Fruit fly (Drosophila melanogaster) whole organism, embryonic: ENCODE data around the gene CG42525.

Experiments used
- B-H1 ChIP-seq: fragments of 200-800 bp; sonication (Bioruptor generic); IDR thresholded peaks from 3 replicates; pipeline ENCODE4 v1.3.6; 2022; ENCODE audit warnings: missing biosample characterization, missing genetic modification characterization
- CG13775 ChIP-seq: fragments of 200-800 bp; sonication (Bioruptor generic); optimal IDR thresholded peaks from 3 replicates; lab custom pipeline; 2017; ENCODE audit warnings: missing biosample characterization, mild to moderate bottlenecking, missing genetic modification characterization
- CG13894 ChIP-seq: fragments of 200-800 bp; sonication (Bioruptor generic); optimal IDR thresholded peaks from 3 replicates; lab custom pipeline; 2018; ENCODE audit warnings: missing biosample characterization, mild to moderate bottlenecking, missing genetic modification characterization, moderate library complexity
- CG15479 ChIP-seq: fragments of 200-800 bp; sonication (Bioruptor generic); optimal IDR thresholded peaks from 3 replicates; lab custom pipeline; 2019; ENCODE audit warnings: missing biosample characterization, mild to moderate bottlenecking, missing genetic modification characterization, moderate library complexity
- CG18599 ChIP-seq: fragments of 200-800 bp; sonication (Bioruptor generic); optimal IDR thresholded peaks from 3 replicates; lab custom pipeline; 2017; ENCODE audit warnings: missing biosample characterization, missing genetic modification characterization, mild to moderate bottlenecking, moderate library complexity, missing genetic modification reagents
- CG2120 ChIP-seq: fragments of 200-800 bp; sonication (Bioruptor generic); optimal IDR thresholded peaks from 3 replicates; lab custom pipeline; 2016; ENCODE audit warnings: missing biosample characterization, missing genetic modification characterization
- CG3065 ChIP-seq: fragments of 200-800 bp; sonication (Bioruptor generic); optimal IDR thresholded peaks from 2 replicates; lab custom pipeline; 2016; ENCODE audit warnings: missing biosample characterization, missing genetic modification characterization
- CG34224 ChIP-seq: fragments of 200-800 bp; sonication (Bioruptor generic); IDR thresholded peaks from 3 replicates; pipeline ENCODE4 v1.3.6; 2022; ENCODE audit warnings: missing biosample characterization, missing genetic modification characterization; ENCODE audit not compliant: partially characterized antibody
- CG34376 ChIP-seq: fragments of 200-800 bp; sonication (Bioruptor generic); optimal IDR thresholded peaks from 2 replicates; lab custom pipeline; 2018; ENCODE audit warnings: missing biosample characterization, mild to moderate bottlenecking, missing genetic modification characterization
- CG8290 ChIP-seq, 3 experiments: fragments of 200-800 bp; sonication (Bioruptor generic); optimal IDR thresholded peaks; 2 replicates each; lab custom pipeline; 2016 to 2019; ENCODE audit warnings: missing biosample characterization in 3 of 3, missing genetic modification characterization in 3 of 3, mild to moderate bottlenecking in 2 of 3, moderate library complexity in 1 of 3
- CG9932 ChIP-seq: fragments of 200-800 bp; sonication (Bioruptor generic); IDR thresholded peaks from 2 replicates; pipeline ENCODE4 v1.3.6; 2022; ENCODE audit warnings: missing biosample characterization, missing genetic modification characterization
- D19A ChIP-seq: fragments of 200-800 bp; optimal IDR thresholded peaks from 3 replicates; lab custom pipeline; 2019; ENCODE audit warnings: missing biosample characterization, mild to moderate bottlenecking, missing genetic modification characterization, moderate library complexity
- Dbx ChIP-seq: fragments of 200-800 bp; sonication (Bioruptor generic); IDR thresholded peaks from 3 replicates; pipeline ENCODE4 v1.3.6; 2022; ENCODE audit warnings: missing biosample characterization, missing genetic modification characterization
- Dref ChIP-seq: fragments of 200-800 bp; sonication (Bioruptor generic); IDR thresholded peaks from 2 replicates; pipeline ENCODE4 v1.3.6; 2022; ENCODE audit warnings: missing biosample characterization, missing genetic modification characterization
- Elba2 ChIP-seq: fragments of 200-800 bp; sonication (Bioruptor generic); optimal IDR thresholded peaks from 3 replicates; lab custom pipeline; 2016; ENCODE audit warnings: missing biosample characterization, missing genetic modification characterization
- Mes4 ChIP-seq: fragments of 200-800 bp; sonication (Bioruptor generic); optimal IDR thresholded peaks from 2 replicates; lab custom pipeline; 2016; ENCODE audit warnings: missing biosample characterization, missing genetic modification characterization
- Myb ChIP-seq: fragments of 200-800 bp; sonication (Bioruptor generic); optimal IDR thresholded peaks from 2 replicates; lab custom pipeline; 2016; ENCODE audit warnings: missing biosample characterization, missing genetic modification characterization
- Nf-YA ChIP-seq: fragments of 200-800 bp; sonication (Bioruptor generic); IDR thresholded peaks from 2 replicates; pipeline ENCODE4 v1.3.6; 2022; ENCODE audit warnings: missing biosample characterization, missing genetic modification characterization
- Rfx ChIP-seq: fragments of 200-800 bp; sonication (Bioruptor generic); IDR thresholded peaks from 2 replicates; pipeline ENCODE4 v1.3.6; 2022; ENCODE audit warnings: missing biosample characterization, missing genetic modification characterization
- Sry-δ ChIP-seq: fragments of 200-800 bp; sonication (Bioruptor generic); optimal IDR thresholded peaks from 2 replicates; lab custom pipeline; 2016; ENCODE audit warnings: missing biosample characterization, missing genetic modification characterization
- amos ChIP-seq: fragments of 200-800 bp; sonication (Bioruptor generic); IDR thresholded peaks from 2 replicates; pipeline ENCODE4 v1.3.6; 2022; ENCODE audit warnings: missing biosample characterization, missing genetic modification characterization; ENCODE audit not compliant: partially characterized antibody
- ato ChIP-seq: fragments of 200-800 bp; sonication (Bioruptor generic); IDR thresholded peaks from 2 replicates; pipeline ENCODE4 v1.3.6; 2022; ENCODE audit warnings: missing biosample characterization, missing genetic modification characterization; ENCODE audit not compliant: partially characterized antibody
- cato ChIP-seq: fragments of 200-800 bp; sonication (Bioruptor generic); optimal IDR thresholded peaks from 2 replicates; lab custom pipeline; 2016; ENCODE audit warnings: missing biosample characterization, missing genetic modification characterization, borderline replicate concordance
- cg ChIP-seq: fragments of 200-800 bp; sonication (Bioruptor generic); optimal IDR thresholded peaks from 3 replicates; lab custom pipeline; 2019; ENCODE audit warnings: missing biosample characterization, mild to moderate bottlenecking, missing genetic modification characterization, moderate library complexity
- crol ChIP-seq: fragments of 200-800 bp; sonication (Bioruptor generic); IDR thresholded peaks from 2 replicates; pipeline ENCODE4 v1.3.6; 2022; ENCODE audit warnings: missing biosample characterization, missing genetic modification characterization
- crp ChIP-seq, 2 experiments: fragments of 200-800 bp; sonication (Bioruptor generic); optimal IDR thresholded peaks; 2 replicates in 1 of 2; 3 replicates in 1 of 2; lab custom pipeline; 2017; ENCODE audit warnings: missing biosample characterization in 2 of 2, missing genetic modification characterization in 2 of 2, mild to moderate bottlenecking in 1 of 2, moderate library complexity in 1 of 2
- dpn ChIP-seq, 2 experiments: fragments of 200-800 bp; sonication (Bioruptor generic); optimal IDR thresholded peaks; 3 replicates each; lab custom pipeline; 2016; ENCODE audit warnings: missing biosample characterization in 2 of 2, missing genetic modification characterization in 2 of 2
- ems ChIP-seq: fragments of 200-800 bp; sonication (Bioruptor generic); optimal IDR thresholded peaks from 3 replicates; lab custom pipeline; 2016; ENCODE audit warnings: missing biosample characterization, missing genetic modification characterization
- fd3F ChIP-seq: fragments of 200-800 bp; sonication (Bioruptor generic); optimal IDR thresholded peaks from 2 replicates; lab custom pipeline; 2018; ENCODE audit warnings: missing biosample characterization, mild to moderate bottlenecking, missing genetic modification characterization, moderate library complexity
- fru ChIP-seq: fragments of >200 bp; optimal IDR thresholded peaks from 2 replicates; lab custom pipeline; 2017
- ftz-f1 ChIP-seq: fragments of 200-800 bp; sonication (Bioruptor generic); optimal IDR thresholded peaks from 2 replicates; lab custom pipeline; 2016; ENCODE audit warnings: missing biosample characterization, missing genetic modification characterization
- jigr1 ChIP-seq: fragments of 200-800 bp; sonication (Bioruptor generic); IDR thresholded peaks from 3 replicates; pipeline ENCODE4 v1.3.6; 2022; ENCODE audit warnings: missing biosample characterization, missing genetic modification characterization
- jumu ChIP-seq: fragments of 200-800 bp; sonication (Bioruptor generic); optimal IDR thresholded peaks from 3 replicates; lab custom pipeline; 2016; ENCODE audit warnings: missing biosample characterization, missing genetic modification characterization
- kah ChIP-seq: fragments of 200-800 bp; sonication (Bioruptor generic); optimal IDR thresholded peaks from 2 replicates; lab custom pipeline; 2018; ENCODE audit warnings: missing biosample characterization, mild to moderate bottlenecking, missing genetic modification characterization
- p53 ChIP-seq: fragments of 200-800 bp; sonication (Bioruptor generic); optimal IDR thresholded peaks from 2 replicates; lab custom pipeline; 2016; ENCODE audit warnings: missing biosample characterization, missing genetic modification characterization
- pnt ChIP-seq: fragments of 200-800 bp; sonication (Bioruptor generic); optimal IDR thresholded peaks from 3 replicates; lab custom pipeline; 2016; ENCODE audit warnings: missing biosample characterization, missing genetic modification characterization
- prd ChIP-seq, 3 experiments: fragments of >200 bp in 2 of 3; fragments of 200-800 bp in 1 of 3; sonication (Bioruptor generic) in 1 of 3; optimal IDR thresholded peaks in 2 of 3; IDR thresholded peaks in 1 of 3; 2 replicates in 2 of 3; 3 replicates in 1 of 3; pipeline versions ENCODE4 v1.3.6 to Lab custom; 2017 to 2022; ENCODE audit warnings: missing biosample characterization in 1 of 3, missing genetic modification characterization in 1 of 3
- rib ChIP-seq: fragments of 200-800 bp; sonication (Bioruptor generic); IDR thresholded peaks from 2 replicates; pipeline ENCODE4 v1.3.6; 2022; ENCODE audit warnings: missing biosample characterization, missing genetic modification characterization
- shn ChIP-seq: fragments of 200-800 bp; sonication (Bioruptor generic); optimal IDR thresholded peaks from 3 replicates; lab custom pipeline; 2016; ENCODE audit warnings: missing biosample characterization, missing genetic modification characterization
- sim ChIP-seq: fragments of 200-800 bp; sonication (Bioruptor generic); IDR thresholded peaks from 2 replicates; pipeline ENCODE4 v1.3.6; 2022; ENCODE audit warnings: missing biosample characterization, missing genetic modification characterization
- so ChIP-seq: fragments of 200-800 bp; sonication (Bioruptor generic); IDR thresholded peaks from 3 replicates; pipeline ENCODE4 v1.3.6; 2022; ENCODE audit warnings: missing biosample characterization, missing genetic modification characterization
- sr ChIP-seq: fragments of 200-800 bp; sonication (Bioruptor generic); IDR thresholded peaks from 3 replicates; pipeline ENCODE4 v1.3.6; 2022; ENCODE audit warnings: missing biosample characterization, missing genetic modification characterization
- toy ChIP-seq: fragments of 200-800 bp; sonication (Bioruptor generic); IDR thresholded peaks from 2 replicates; pipeline ENCODE4 v1.3.6; 2022; ENCODE audit warnings: missing biosample characterization, missing genetic modification characterization
- twi ChIP-seq: fragments of 200-800 bp; optimal IDR thresholded peaks from 2 replicates; lab custom pipeline; 2019; ENCODE audit warnings: missing biosample characterization, mild to moderate bottlenecking, missing genetic modification characterization, moderate library complexity
- unc-4 ChIP-seq: fragments of 200-800 bp; sonication (Bioruptor generic); IDR thresholded peaks from 2 replicates; pipeline ENCODE4 v1.3.6; 2022; ENCODE audit warnings: missing biosample characterization, missing genetic modification characterization; ENCODE audit not compliant: partially characterized antibody
- zf30C ChIP-seq: fragments of 200-800 bp; sonication (Bioruptor generic); optimal IDR thresholded peaks from 3 replicates; lab custom pipeline; 2018; ENCODE audit warnings: missing biosample characterization, mild to moderate bottlenecking, missing genetic modification characterization

Gene CG42525

dm6 chr3L:3166200-3166695, 23.3 kb downstream of the CG42525 start, which contains the start of gene Asciz:
TSS of gene Asciz (minus strand) at chr3L:3166250.
- no peak for TF ChIP-seq fd3F (GFP tag; lab: Kevin White, UChicago)
- TF ChIP-seq Nf-YA (GFP tag; lab: Robert Waterston, UW), result no peak
- TF ChIP-seq ato (GFP tag; lab: Robert Waterston, UW), result no peak
- peak; percentile 28; the same call in 1 of the 2 replicates for TF ChIP-seq Rfx (GFP tag; lab: Robert Waterston, UW)
- TF ChIP-seq pnt (GFP tag; lab: Kevin White, UChicago), result no peak
- peak; percentile 4 for TF ChIP-seq CG15479 (GFP tag; lab: Kevin White, UChicago)
- no peak for TF ChIP-seq CG9932 (GFP tag; lab: Robert Waterston, UW)
- TF ChIP-seq, all 482 proteins: peak for 2

DNA sequence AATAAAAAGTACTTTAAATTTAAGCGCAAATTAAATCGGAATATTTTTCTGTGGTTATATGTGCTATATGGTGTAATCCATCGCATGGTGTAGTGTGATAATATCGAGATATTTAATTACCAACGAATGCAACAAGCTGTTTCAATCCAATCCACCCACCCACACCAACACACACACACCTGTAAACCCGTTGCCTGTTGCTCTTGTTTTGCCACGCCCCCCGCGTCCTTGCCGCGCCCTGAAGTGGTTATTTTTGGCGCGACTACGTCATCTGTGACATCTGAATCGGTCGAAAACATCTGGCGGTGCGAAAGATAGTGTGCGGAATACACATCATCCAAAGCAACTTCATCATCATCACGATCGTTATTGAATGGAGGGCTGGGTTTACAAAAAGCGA, 24.1 kb downstream of the CG42525 start:
- TF ChIP-seq ftz-f1 (GFP tag; lab: Kevin White, UChicago), result peak; percentile 52
- TF ChIP-seq Dbx (GFP tag; lab: Robert Waterston, UW), result no peak
- 0 out of 3 replicates have a peak, but pooled peaks have one; percentile 29 for TF ChIP-seq sr (GFP tag; lab: Robert Waterston, UW)
- peak; percentile 26 for TF ChIP-seq CG34376 (GFP tag; lab: Kevin White, UChicago)
- peak; percentile 85 for TF ChIP-seq CG3065 (GFP tag; lab: Kevin White, UChicago)
- 0 out of 2 replicates have a peak, but pooled peaks have one; percentile 9 for TF ChIP-seq rib (GFP tag; lab: Robert Waterston, UW)
- no peak for TF ChIP-seq p53 (GFP tag; lab: Kevin White, UChicago)
- peak; percentile 66 for TF ChIP-seq crol (GFP tag; lab: Robert Waterston, UW)
- TF ChIP-seq dpn (GFP tag; optimal IDR thresholded peaks at IDR 0.05; lab: Kevin White, UChicago), result no peak
- TF ChIP-seq so (GFP tag; lab: Robert Waterston, UW), result no peak
- TF ChIP-seq CG13894 (tag; lab: Kevin White, UChicago), result no peak
- TF ChIP-seq cg, result peak; percentile 54
- no peak for TF ChIP-seq CG18599 (GFP tag; lab: Kevin White, UChicago)
- TF ChIP-seq B-H1 (GFP tag; lab: Robert Waterston, UW), result no peak
- peak; percentile 56 for TF ChIP-seq twi
- no peak for TF ChIP-seq Mes4 (GFP tag; lab: Kevin White, UChicago)
- TF ChIP-seq kah, result peak; percentile 61

DNA sequence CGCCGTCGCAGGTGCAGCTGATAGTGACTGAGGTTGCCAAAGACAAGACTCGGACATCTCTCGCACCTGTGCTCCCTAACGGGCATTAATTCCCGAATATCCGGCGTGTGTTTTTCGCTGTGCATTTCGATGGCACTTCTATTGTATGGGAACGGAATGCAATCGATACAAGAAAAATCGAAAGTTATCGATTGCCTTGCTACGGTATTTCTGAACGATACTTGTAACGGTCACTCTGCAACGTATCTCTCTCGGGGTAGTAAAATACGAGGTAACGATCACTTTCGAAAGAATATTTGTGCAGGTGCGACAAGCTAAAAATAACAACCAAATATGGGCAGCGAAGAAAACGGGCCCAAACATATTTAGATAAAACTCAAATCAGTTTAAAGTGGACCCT, 24.6 kb downstream of the CG42525 start, which contains the start of gene CG32280:
Gene CG32280 (plus strand): TSS at position 231 of the 400 bp plus-strand sequence.
- no peak for TF ChIP-seq crp (GFP tag; optimal IDR thresholded peaks at IDR 0.05; lab: Kevin White, UChicago)
- peak; percentile 22 for TF ChIP-seq ems (GFP tag; lab: Kevin White, UChicago)
- TF ChIP-seq zf30C (GFP tag; lab: Kevin White, UChicago), result peak; percentile 85
- 0 out of 2 replicates have a peak, but pooled peaks have one; percentile 19 for TF ChIP-seq sim (GFP tag; lab: Robert Waterston, UW)
- no peak for TF ChIP-seq fru (lab: Kevin White, UChicago)
- TF ChIP-seq Sry-δ (GFP tag; lab: Kevin White, UChicago), result peak; percentile 80
- no peak for TF ChIP-seq prd (optimal IDR thresholded peaks at IDR 0.05; lab: Kevin White, UChicago)
- no peak for TF ChIP-seq prd (GFP tag; IDR thresholded peaks at IDR 0.05; lab: Robert Waterston, UW)
- peak; percentile 91 for TF ChIP-seq amos (GFP tag; lab: Robert Waterston, UW)
- TF ChIP-seq fd3F (GFP tag; lab: Kevin White, UChicago), result no peak
- TF ChIP-seq Dref, result peak; percentile 96
- TF ChIP-seq jumu (GFP tag; lab: Kevin White, UChicago), result peak; percentile 21
- TF ChIP-seq shn (GFP tag; lab: Kevin White, UChicago), result peak; percentile 56
- no peak for TF ChIP-seq Elba2 (GFP tag; lab: Kevin White, UChicago)
- peak; percentile 82 for TF ChIP-seq Myb (GFP tag; lab: Kevin White, UChicago)
- TF ChIP-seq cato (GFP tag; lab: Kevin White, UChicago), result no peak
- peak; percentile 19 for TF ChIP-seq CG8290 (GFP tag; optimal IDR thresholded peaks at IDR 0.05; lab: Kevin White, UChicago)
- no peak for TF ChIP-seq CG8290 (tag; optimal IDR thresholded peaks at IDR 0.05; lab: Kevin White, UChicago)
- TF ChIP-seq jigr1, result no peak
- peak; percentile 17 for TF ChIP-seq D19A (tag; lab: Kevin White, UChicago)
- TF ChIP-seq toy, result no peak
- TF ChIP-seq B-H1 (GFP tag; lab: Robert Waterston, UW), result no peak
- TF ChIP-seq CG2120 (GFP tag; lab: Kevin White, UChicago), result peak; percentile 51
- peak; percentile 90 for TF ChIP-seq unc-4 (GFP tag; lab: Robert Waterston, UW)
- peak; percentile 85 for TF ChIP-seq ato (GFP tag; lab: Robert Waterston, UW)
- peak; percentile 90 for TF ChIP-seq CG34224 (GFP tag; lab: Robert Waterston, UW)
- TF ChIP-seq CG13775 (GFP tag; lab: Kevin White, UChicago), result no peak
